Fruit fly (Drosophila melanogaster) whole organism, embryonic: ENCODE measurements around the gene CG4267.

Experiments
- Aef1 ChIP-seq: fragments of 200-800 bp; sonication (Bioruptor generic); IDR thresholded peaks from 3 replicates; pipeline ENCODE4 v1.3.6; 2022; ENCODE audit warnings: missing biosample characterization, missing genetic modification characterization
- Asciz ChIP-seq: fragments of 200-800 bp; sonication (Bioruptor generic); optimal IDR thresholded peaks from 2 replicates; lab custom pipeline; 2017; ENCODE audit warnings: missing biosample characterization, mild to moderate bottlenecking, missing genetic modification characterization, missing genetic modification reagents
- Atf3 ChIP-seq: fragments of 200-800 bp; sonication (Bioruptor generic); optimal IDR thresholded peaks from 3 replicates; lab custom pipeline; 2016; ENCODE audit warnings: missing biosample characterization, missing genetic modification characterization
- Atf6 ChIP-seq: fragments of 200-800 bp; sonication (Bioruptor generic); IDR thresholded peaks from 2 replicates; pipeline ENCODE4 v1.3.6; 2022; ENCODE audit warnings: missing biosample characterization, missing genetic modification characterization
- CG1024 ChIP-seq: fragments of 200-800 bp; sonication (Bioruptor generic); IDR thresholded peaks from 2 replicates; pipeline ENCODE4 v1.3.6; 2022; ENCODE audit warnings: missing biosample characterization, missing genetic modification characterization
- CG10321 ChIP-seq: fragments of 200-800 bp; sonication (Bioruptor generic); IDR thresholded peaks from 2 replicates; pipeline ENCODE4 v1.3.6; 2022; ENCODE audit warnings: missing biosample characterization, missing genetic modification characterization
- CG10366 ChIP-seq: fragments of 200-800 bp; sonication (Bioruptor generic); IDR thresholded peaks from 2 replicates; pipeline ENCODE4 v1.3.6; 2022; ENCODE audit warnings: missing biosample characterization, missing genetic modification characterization
- CG10959 ChIP-seq: fragments of 200-800 bp; sonication (Bioruptor generic); IDR thresholded peaks from 2 replicates; pipeline ENCODE4 v1.3.6; 2022; ENCODE audit warnings: missing biosample characterization, missing genetic modification characterization
- CG11093 ChIP-seq: fragments of 200-800 bp; sonication (Bioruptor generic); IDR thresholded peaks from 3 replicates; pipeline ENCODE4 v1.3.6; 2022; ENCODE audit warnings: missing biosample characterization, missing genetic modification characterization
- CG14441 ChIP-seq: fragments of 200-800 bp; sonication (Bioruptor generic); IDR thresholded peaks from 2 replicates; pipeline ENCODE4 v1.3.6; 2022; ENCODE audit warnings: missing biosample characterization, missing genetic modification characterization
- CG14710 ChIP-seq: fragments of 200-800 bp; sonication (Bioruptor generic); optimal IDR thresholded peaks from 3 replicates; lab custom pipeline; 2019; ENCODE audit warnings: missing biosample characterization, mild to moderate bottlenecking, missing genetic modification characterization, moderate library complexity
- CG15479 ChIP-seq: fragments of 200-800 bp; sonication (Bioruptor generic); optimal IDR thresholded peaks from 3 replicates; lab custom pipeline; 2019; ENCODE audit warnings: missing biosample characterization, mild to moderate bottlenecking, missing genetic modification characterization, moderate library complexity
- CG15601 ChIP-seq: fragments of 200-800 bp; sonication (Bioruptor generic); optimal IDR thresholded peaks from 3 replicates; lab custom pipeline; 2019; ENCODE audit warnings: missing biosample characterization, mild to moderate bottlenecking, missing genetic modification characterization, moderate library complexity
- CG17912 ChIP-seq: fragments of 200-800 bp; sonication (Bioruptor generic); optimal IDR thresholded peaks from 2 replicates; lab custom pipeline; 2018; ENCODE audit warnings: missing biosample characterization, mild to moderate bottlenecking, missing genetic modification characterization
- CG18011 ChIP-seq: fragments of 200-800 bp; sonication (Bioruptor generic); optimal IDR thresholded peaks from 2 replicates; lab custom pipeline; 2017; ENCODE audit warnings: missing biosample characterization, missing genetic modification characterization, mild to moderate bottlenecking, moderate library complexity, missing genotype
- CG18262 ChIP-seq: fragments of 200-800 bp; optimal IDR thresholded peaks from 3 replicates; lab custom pipeline; 2019; ENCODE audit warnings: missing biosample characterization, mild to moderate bottlenecking, missing genetic modification characterization, moderate library complexity
- CG2199 ChIP-seq: fragments of 200-800 bp; sonication (Bioruptor generic); IDR thresholded peaks from 3 replicates; pipeline ENCODE4 v1.3.6; 2022; ENCODE audit warnings: missing biosample characterization, missing genetic modification characterization
- CG32767 ChIP-seq: fragments of 200-800 bp; sonication (Bioruptor generic); IDR thresholded peaks from 2 replicates; pipeline ENCODE4 v1.3.6; 2022; ENCODE audit warnings: missing biosample characterization, missing genetic modification characterization
- CG34422 ChIP-seq: fragments of 200-800 bp; sonication (Bioruptor generic); IDR thresholded peaks from 3 replicates; pipeline ENCODE4 v1.3.6; 2022; ENCODE audit warnings: missing biosample characterization, missing genetic modification characterization
- CG4328 ChIP-seq: fragments of 200-800 bp; sonication (Bioruptor generic); optimal IDR thresholded peaks from 3 replicates; lab custom pipeline; 2017; ENCODE audit warnings: missing biosample characterization, missing genetic modification reagents, missing genetic modification characterization
- CG4424 ChIP-seq: fragments of 200-800 bp; sonication (Bioruptor generic); optimal IDR thresholded peaks from 3 replicates; lab custom pipeline; 2016; ENCODE audit warnings: missing biosample characterization, missing genetic modification characterization
- CG5953 ChIP-seq: fragments of 200-800 bp; sonication (Bioruptor generic); IDR thresholded peaks from 2 replicates; pipeline ENCODE4 v1.3.6; 2022; ENCODE audit warnings: missing biosample characterization, missing genetic modification characterization
- CG6254 ChIP-seq: fragments of 200-800 bp; sonication (Bioruptor generic); optimal IDR thresholded peaks from 3 replicates; lab custom pipeline; 2017; ENCODE audit warnings: mild to moderate bottlenecking, missing biosample characterization, missing genetic modification reagents, missing genetic modification characterization
- CG6683 ChIP-seq: fragments of 200-800 bp; sonication (Bioruptor generic); optimal IDR thresholded peaks from 2 replicates; lab custom pipeline; 2017; ENCODE audit warnings: missing biosample characterization, mild to moderate bottlenecking, missing genetic modification characterization, missing genetic modification reagents
- CG8944 ChIP-seq: fragments of 200-800 bp; sonication (Bioruptor generic); optimal IDR thresholded peaks from 3 replicates; lab custom pipeline; 2016; ENCODE audit warnings: missing biosample characterization, missing genetic modification characterization
- Dip2 ChIP-seq: fragments of 200-800 bp; sonication (Bioruptor generic); IDR thresholded peaks from 2 replicates; pipeline ENCODE4 v1.3.6; 2022; ENCODE audit warnings: missing biosample characterization, missing genetic modification characterization
- E2f2 ChIP-seq: fragments of 200-800 bp; sonication (Bioruptor generic); IDR thresholded peaks from 2 replicates; pipeline ENCODE4 v1.3.6; 2022; ENCODE audit warnings: missing biosample characterization, missing genetic modification characterization
- Eip74EF ChIP-seq, 2 experiments: fragments of 200-800 bp in 1 of 2; fragments of >200 bp in 1 of 2; sonication (Bioruptor generic) in 1 of 2; optimal IDR thresholded peaks; 2 replicates each; lab custom pipeline; 2017 to 2019; ENCODE audit warnings: missing biosample characterization in 2 of 2, missing genetic modification characterization in 2 of 2, mild to moderate bottlenecking in 1 of 2, moderate library complexity in 1 of 2
- Hr78 ChIP-seq, 2 experiments: fragments of 200-800 bp in 1 of 2; fragments of >200 bp in 1 of 2; sonication (Bioruptor generic) in 1 of 2; optimal IDR thresholded peaks; 2 replicates each; lab custom pipeline; 2017 to 2019; ENCODE audit warnings: missing biosample characterization in 2 of 2, missing genetic modification characterization in 2 of 2, mild to moderate bottlenecking in 1 of 2, moderate library complexity in 1 of 2
- MESR4 ChIP-seq: fragments of 200-800 bp; sonication (Bioruptor generic); optimal IDR thresholded peaks from 2 replicates; lab custom pipeline; 2018; ENCODE audit warnings: missing biosample characterization, mild to moderate bottlenecking, missing genetic modification characterization, moderate library complexity
- Optix ChIP-seq: fragments of 200-800 bp; sonication (Bioruptor generic); IDR thresholded peaks from 3 replicates; pipeline ENCODE4 v1.3.6; 2022; ENCODE audit warnings: missing biosample characterization, missing genetic modification characterization
- Scr ChIP-seq: fragments of 200-800 bp; sonication (Bioruptor generic); IDR thresholded peaks from 2 replicates; pipeline ENCODE4 v1.3.6; 2022; ENCODE audit warnings: missing biosample characterization, missing genetic modification characterization; ENCODE audit not compliant: partially characterized antibody
- Sox102F ChIP-seq: fragments of 200-800 bp; sonication (Bioruptor generic); optimal IDR thresholded peaks from 2 replicates; lab custom pipeline; 2018; ENCODE audit warnings: missing biosample characterization, mild to moderate bottlenecking, missing genetic modification characterization, moderate library complexity
- Taf1 ChIP-seq: fragments of 200-800 bp; sonication (Bioruptor generic); IDR thresholded peaks from 2 replicates; pipeline ENCODE4 v1.3.6; 2022; ENCODE audit warnings: missing biosample characterization, missing genetic modification characterization
- ato ChIP-seq: fragments of 200-800 bp; sonication (Bioruptor generic); IDR thresholded peaks from 2 replicates; pipeline ENCODE4 v1.3.6; 2022; ENCODE audit warnings: missing biosample characterization, missing genetic modification characterization; ENCODE audit not compliant: partially characterized antibody
- bigmax ChIP-seq: fragments of 200-800 bp; sonication (Bioruptor generic); optimal IDR thresholded peaks from 2 replicates; lab custom pipeline; 2018; ENCODE audit warnings: missing biosample characterization, mild to moderate bottlenecking, missing genetic modification characterization
- da ChIP-seq: fragments of 200-800 bp; sonication (Bioruptor generic); optimal IDR thresholded peaks from 2 replicates; lab custom pipeline; 2016; ENCODE audit warnings: missing biosample characterization, missing genetic modification characterization
- ewg ChIP-seq: fragments of 200-800 bp; sonication (Bioruptor generic); optimal IDR thresholded peaks from 3 replicates; lab custom pipeline; 2017; ENCODE audit warnings: mild to moderate bottlenecking, missing biosample characterization, missing genetic modification reagents, missing genetic modification characterization
- grau ChIP-seq: fragments of 200-800 bp; optimal IDR thresholded peaks from 3 replicates; lab custom pipeline; 2019; ENCODE audit warnings: missing biosample characterization, mild to moderate bottlenecking, missing genetic modification characterization, moderate library complexity
- gsb ChIP-seq: fragments of 200-800 bp; sonication (Bioruptor generic); IDR thresholded peaks from 2 replicates; pipeline ENCODE4 v1.3.6; 2022; ENCODE audit warnings: missing biosample characterization, missing genetic modification characterization
- kah ChIP-seq: fragments of 200-800 bp; sonication (Bioruptor generic); optimal IDR thresholded peaks from 2 replicates; lab custom pipeline; 2018; ENCODE audit warnings: missing biosample characterization, mild to moderate bottlenecking, missing genetic modification characterization
- ken ChIP-seq: fragments of 200-800 bp; sonication (Bioruptor generic); IDR thresholded peaks from 3 replicates; pipeline ENCODE4 v1.3.6; 2022; ENCODE audit warnings: missing biosample characterization, missing genetic modification characterization
- lbe ChIP-seq: fragments of 200-800 bp; sonication (Bioruptor generic); optimal IDR thresholded peaks from 2 replicates; lab custom pipeline; 2016; ENCODE audit warnings: missing biosample characterization, mild to moderate bottlenecking, missing genetic modification characterization
- lilli ChIP-seq: fragments of 200-800 bp; sonication (Bioruptor generic); optimal IDR thresholded peaks from 3 replicates; lab custom pipeline; 2016; ENCODE audit warnings: missing biosample characterization, missing genetic modification characterization
- pnt ChIP-seq: fragments of 200-800 bp; sonication (Bioruptor generic); optimal IDR thresholded peaks from 3 replicates; lab custom pipeline; 2016; ENCODE audit warnings: missing biosample characterization, missing genetic modification characterization
- pzg ChIP-seq: fragments of 200-800 bp; sonication (Bioruptor generic); optimal IDR thresholded peaks from 3 replicates; lab custom pipeline; 2018; ENCODE audit warnings: missing biosample characterization, mild to moderate bottlenecking, missing genetic modification characterization, moderate library complexity
- row ChIP-seq: fragments of 200-800 bp; sonication (Bioruptor generic); IDR thresholded peaks from 3 replicates; pipeline ENCODE4 v1.3.6; 2022; ENCODE audit warnings: missing biosample characterization, missing genetic modification characterization
- sim ChIP-seq: fragments of 200-800 bp; sonication (Bioruptor generic); IDR thresholded peaks from 2 replicates; pipeline ENCODE4 v1.3.6; 2022; ENCODE audit warnings: missing biosample characterization, missing genetic modification characterization
- tap ChIP-seq: fragments of 200-800 bp; optimal IDR thresholded peaks from 3 replicates; lab custom pipeline; 2019; ENCODE audit warnings: missing biosample characterization, mild to moderate bottlenecking, missing genetic modification characterization, moderate library complexity
- zen2 ChIP-seq: fragments of 200-800 bp; sonication (Bioruptor generic); IDR thresholded peaks from 3 replicates; pipeline ENCODE4 v1.3.6; 2022; ENCODE audit warnings: missing biosample characterization, missing genetic modification characterization; ENCODE audit not compliant: partially characterized antibody
- zfh2 ChIP-seq: fragments of 200-800 bp; sonication (Bioruptor generic); optimal IDR thresholded peaks from 2 replicates; lab custom pipeline; 2016; ENCODE audit warnings: missing biosample characterization, missing genetic modification characterization

The CG4267 gene

DNA sequence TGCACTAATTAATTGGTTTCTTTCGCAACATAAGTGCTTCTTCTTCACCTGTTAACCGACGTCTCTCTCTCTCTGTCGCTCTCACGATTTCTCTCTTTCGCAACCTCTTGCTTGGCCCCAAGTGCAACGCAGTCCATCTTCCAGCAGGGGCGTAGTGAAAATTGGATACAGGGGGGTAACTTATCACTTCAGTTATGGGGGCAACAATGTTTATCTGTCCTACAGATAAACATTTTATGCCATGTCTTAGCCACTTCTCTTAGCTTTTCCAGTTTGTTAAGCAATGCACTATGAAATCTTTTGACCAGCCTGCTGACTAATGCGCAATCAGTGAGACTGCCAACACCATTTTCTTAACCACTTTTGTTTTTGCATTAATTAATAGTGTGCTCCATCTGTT is 14.9 kb upstream of the CG4267 start (continued):
- peak; percentile 50; the same call in 1 of the 2 replicates for TF ChIP-seq CG1024 (GFP tag; lab: Robert Waterston, UW)
- no peak for TF ChIP-seq lbe (GFP tag; lab: Kevin White, UChicago)
- TF ChIP-seq CG18011 (GFP tag; lab: Kevin White, UChicago), result peak; percentile 18
- no peak for TF ChIP-seq sim
- no peak for TF ChIP-seq ewg (GFP tag; lab: Kevin White, UChicago)
- peak; percentile 51 for TF ChIP-seq Asciz (GFP tag; lab: Kevin White, UChicago)
- TF ChIP-seq CG4328 (GFP tag; lab: Kevin White, UChicago), result peak; percentile 30
- TF ChIP-seq CG8944 (GFP tag; lab: Kevin White, UChicago), result peak; percentile 34
- peak; percentile 48 for TF ChIP-seq lilli (GFP tag; lab: Kevin White, UChicago)
- peak; percentile 36; the same call in 2 of the 3 replicates for TF ChIP-seq Aef1 (GFP tag; lab: Robert Waterston, UW)
- TF ChIP-seq CG14710 (tag; lab: Kevin White, UChicago), result no peak
- no peak for TF ChIP-seq Atf3 (GFP tag; lab: Kevin White, UChicago)
- no peak for TF ChIP-seq CG10959 (GFP tag; lab: Robert Waterston, UW)
- no peak for TF ChIP-seq MESR4 (GFP tag; lab: Kevin White, UChicago)
- peak; percentile 23 for TF ChIP-seq zfh2 (GFP tag; lab: Kevin White, UChicago)
- no peak for TF ChIP-seq CG10321 (GFP tag; lab: Robert Waterston, UW)
- TF ChIP-seq Atf6 (GFP tag; lab: Robert Waterston, UW), result peak; percentile 55
- TF ChIP-seq kah, result peak; percentile 2
- no peak for TF ChIP-seq ato (GFP tag; lab: Robert Waterston, UW)
- TF ChIP-seq CG18262, result peak; percentile 41
- peak; percentile 33; the same call in 1 of the 2 replicates for TF ChIP-seq CG32767
- peak; percentile 14 for TF ChIP-seq pnt
- TF ChIP-seq E2f2, result no peak
- no peak for TF ChIP-seq Scr (GFP tag; lab: Robert Waterston, UW)
- TF ChIP-seq CG2199 (GFP tag; lab: Robert Waterston, UW), result no peak
- no peak for TF ChIP-seq Sox102F (GFP tag; lab: Kevin White, UChicago)
- no peak for TF ChIP-seq pzg
- peak; percentile 46 for TF ChIP-seq grau
- no peak for TF ChIP-seq CG6683 (GFP tag; lab: Kevin White, UChicago)
- TF ChIP-seq Eip74EF (GFP tag; optimal IDR thresholded peaks at IDR 0.05; lab: Kevin White, UChicago), result no peak
- TF ChIP-seq CG10366 (GFP tag; lab: Robert Waterston, UW), result no peak; the same call in 1 of the 2 replicates
- TF ChIP-seq CG14441 (GFP tag; lab: Robert Waterston, UW), result peak; percentile 65
- no peak for TF ChIP-seq CG11093
- TF ChIP-seq zen2 (GFP tag; lab: Robert Waterston, UW), result no peak
- TF ChIP-seq bigmax (GFP tag; lab: Kevin White, UChicago), result no peak
- no peak for TF ChIP-seq Dip2 (GFP tag; lab: Robert Waterston, UW)
- no peak for TF ChIP-seq Taf1 (GFP tag; lab: Robert Waterston, UW)
- TF ChIP-seq row (GFP tag; lab: Robert Waterston, UW), result peak; percentile 56
- 0 out of 3 replicates have a peak, but pooled peaks have one; percentile 3 for TF ChIP-seq ken (GFP tag; lab: Robert Waterston, UW)
- peak; percentile 52 for TF ChIP-seq CG17912
- no peak for TF ChIP-seq CG6254 (GFP tag; lab: Kevin White, UChicago)
- peak; percentile 4 for TF ChIP-seq CG15601 (tag; lab: Kevin White, UChicago)
- peak; percentile 64 for TF ChIP-seq tap (tag; lab: Kevin White, UChicago)
- peak; percentile 49; the same call in 1 of the 3 replicates for TF ChIP-seq CG34422 (GFP tag; lab: Robert Waterston, UW)
- no peak for TF ChIP-seq Optix (GFP tag; lab: Robert Waterston, UW)
- TF ChIP-seq Hr78 (GFP tag; optimal IDR thresholded peaks at IDR 0.05; lab: Kevin White, UChicago), result peak in 1 of 2 experiments; percentile 37
- no peak for TF ChIP-seq da (GFP tag; lab: Kevin White, UChicago)
- TF ChIP-seq CG5953 (GFP tag; lab: Robert Waterston, UW), result peak; percentile 53
- peak; percentile 34 for TF ChIP-seq CG4424
- no peak for TF ChIP-seq CG15479 (GFP tag; lab: Kevin White, UChicago)
- peak; percentile 34 for TF ChIP-seq gsb (GFP tag; lab: Robert Waterston, UW)
